Worm (Caenorhabditis elegans) whole organism, late embryonic: ENCODE measurements around the gene lron-3.

Experiments used
- F13H6.1 ChIP-seq: sonication (generic microtip); optimal IDR thresholded peaks from 2 replicates; lab custom pipeline; 2016; ENCODE audit warnings: missing genetic modification characterization, missing compliant biosample characterization
- dmd-4 ChIP-seq: sonication (generic microtip); optimal IDR thresholded peaks from 2 replicates; lab custom pipeline; 2016; ENCODE audit warnings: borderline replicate concordance, missing genetic modification characterization, missing compliant biosample characterization
- ttx-3 ChIP-seq: sonication (generic microtip); optimal IDR thresholded peaks from 2 replicates; lab custom pipeline; 2016; ENCODE audit warnings: missing genetic modification reagents, missing genetic modification characterization, missing compliant biosample characterization

ce11 chrX:15567986-15568940, 10.5 kb upstream of the lron-3 start, which contains the start of gene dyn-1:
- no peak for TF ChIP-seq ttx-3 (tag; lab: Kevin White, UChicago)
- no peak for TF ChIP-seq F13H6.1
- TF ChIP-seq dmd-4 (tag; lab: Kevin White, UChicago) = no peak
